Fruit fly (Drosophila melanogaster) whole organism, prepupa: ENCODE results near the gene CG7506.

Source experiments
- Blimp-1 ChIP-seq: fragments of 200-800 bp; sonication (Bioruptor generic); optimal IDR thresholded peaks from 3 replicates; lab custom pipeline; 2017; ENCODE audit warnings: missing biosample characterization, missing genetic modification characterization, mild to moderate bottlenecking, moderate library complexity, missing genetic modification reagents
- CG10631 ChIP-seq: fragments of 200-800 bp; sonication (Bioruptor generic); optimal IDR thresholded peaks from 2 replicates; lab custom pipeline; 2016; ENCODE audit warnings: missing biosample characterization, missing genetic modification characterization
- CG10669 ChIP-seq: fragments of 200-800 bp; sonication (Bioruptor generic); optimal IDR thresholded peaks from 3 replicates; lab custom pipeline; 2018; ENCODE audit warnings: missing biosample characterization, mild to moderate bottlenecking, missing genetic modification characterization, moderate library complexity
- CG11294 ChIP-seq: fragments of 200-800 bp; sonication (Bioruptor generic); IDR thresholded peaks from 2 replicates; pipeline ENCODE4 v1.3.6; 2022; ENCODE audit warnings: missing biosample characterization, missing genetic modification characterization
- CG11762 ChIP-seq: fragments of 200-800 bp; sonication (Bioruptor generic); optimal IDR thresholded peaks from 3 replicates; lab custom pipeline; 2016; ENCODE audit warnings: missing biosample characterization, missing genetic modification characterization; ENCODE audit not compliant: insufficient read depth
- CG11902 ChIP-seq: fragments of 200-800 bp; sonication (Bioruptor generic); optimal IDR thresholded peaks from 3 replicates; lab custom pipeline; 2016; ENCODE audit warnings: missing biosample characterization, missing genetic modification characterization
- CG15336 ChIP-seq: fragments of 200-800 bp; sonication (Bioruptor generic); IDR thresholded peaks from 2 replicates; pipeline ENCODE4 v1.3.6; 2022; ENCODE audit warnings: missing biosample characterization, missing genetic modification characterization
- CG3032 ChIP-seq: fragments of 200-800 bp; optimal IDR thresholded peaks from 2 replicates; lab custom pipeline; 2019; ENCODE audit warnings: missing biosample characterization, mild to moderate bottlenecking, missing genetic modification characterization, moderate library complexity
- CG31627 ChIP-seq: fragments of 200-800 bp; sonication (Bioruptor generic); optimal IDR thresholded peaks from 3 replicates; lab custom pipeline; 2016; ENCODE audit warnings: missing biosample characterization, missing genetic modification characterization
- CG3919 ChIP-seq: fragments of 200-800 bp; sonication (Bioruptor generic); optimal IDR thresholded peaks from 3 replicates; lab custom pipeline; 2016; ENCODE audit warnings: missing biosample characterization, missing genetic modification characterization
- CG6163 ChIP-seq: fragments of 200-800 bp; sonication (Bioruptor generic); IDR thresholded peaks from 3 replicates; pipeline ENCODE4 v1.3.6; 2022; ENCODE audit warnings: missing biosample characterization, missing genetic modification characterization
- CG6792 ChIP-seq: fragments of 200-800 bp; sonication (Bioruptor generic); optimal IDR thresholded peaks from 3 replicates; lab custom pipeline; 2016; ENCODE audit warnings: missing biosample characterization, missing genetic modification characterization
- CG6808 ChIP-seq: fragments of 200-800 bp; sonication (Bioruptor generic); optimal IDR thresholded peaks from 3 replicates; lab custom pipeline; 2017; ENCODE audit warnings: missing biosample characterization, missing genetic modification characterization, mild to moderate bottlenecking, moderate library complexity, missing genetic modification reagents
- CG6854 ChIP-seq: fragments of 200-800 bp; sonication (Bioruptor generic); optimal IDR thresholded peaks from 2 replicates; lab custom pipeline; 2017; ENCODE audit warnings: missing biosample characterization, mild to moderate bottlenecking, missing genetic modification characterization
- CG7368 ChIP-seq: fragments of 200-800 bp; sonication (Bioruptor generic); optimal IDR thresholded peaks from 3 replicates; lab custom pipeline; 2016; ENCODE audit warnings: missing biosample characterization, missing genetic modification characterization
- CG8119 ChIP-seq: fragments of 200-800 bp; sonication (Bioruptor generic); IDR thresholded peaks from 3 replicates; pipeline ENCODE4 v1.3.6; 2022; ENCODE audit warnings: missing biosample characterization, missing genetic modification characterization
- CG9139 ChIP-seq: fragments of 200-800 bp; sonication (Bioruptor generic); optimal IDR thresholded peaks from 3 replicates; lab custom pipeline; 2017; ENCODE audit warnings: missing biosample characterization, mild to moderate bottlenecking, missing genetic modification characterization
- Eip75B ChIP-seq: fragments of 200-800 bp; sonication (Bioruptor generic); optimal IDR thresholded peaks from 3 replicates; lab custom pipeline; 2016; ENCODE audit warnings: missing biosample characterization, missing genetic modification characterization
- Eip78C ChIP-seq: fragments of 200-800 bp; sonication (Bioruptor generic); peaks from one replicate; lab custom pipeline; 2016; ENCODE audit warnings: missing biosample characterization, missing genetic modification characterization
- Eip93F ChIP-seq: fragments of 200-800 bp; sonication (Bioruptor generic); optimal IDR thresholded peaks from 2 replicates; lab custom pipeline; 2016; ENCODE audit warnings: missing biosample characterization, mild to moderate bottlenecking, missing genetic modification characterization
- Ets21C ChIP-seq: fragments of 200-800 bp; sonication (Bioruptor generic); optimal IDR thresholded peaks from 3 replicates; lab custom pipeline; 2016; ENCODE audit warnings: missing biosample characterization, missing genetic modification characterization
- Gug ChIP-seq: fragments of 200-800 bp; sonication (Bioruptor generic); IDR thresholded peaks from 2 replicates; pipeline ENCODE4 v1.3.6; 2022; ENCODE audit warnings: missing biosample characterization, missing genetic modification characterization
- Hr38 ChIP-seq: sonication (Bioruptor generic); optimal IDR thresholded peaks from 2 replicates; lab custom pipeline; 2016; ENCODE audit warnings: missing biosample characterization, missing genetic modification characterization
- Hr39 ChIP-seq: fragments of 200-800 bp; sonication (Bioruptor generic); optimal IDR thresholded peaks from 2 replicates; lab custom pipeline; 2016; ENCODE audit warnings: missing biosample characterization, missing genetic modification characterization
- Lpt ChIP-seq: fragments of 200-800 bp; sonication (Bioruptor generic); optimal IDR thresholded peaks from 3 replicates; lab custom pipeline; 2016; ENCODE audit warnings: missing biosample characterization, missing genetic modification characterization
- Met ChIP-seq: fragments of 200-800 bp; sonication (Bioruptor generic); optimal IDR thresholded peaks from 3 replicates; lab custom pipeline; 2016; ENCODE audit warnings: missing biosample characterization, missing genetic modification characterization
- OdsH ChIP-seq: fragments of 200-800 bp; sonication (Bioruptor generic); optimal IDR thresholded peaks from 3 replicates; lab custom pipeline; 2016; ENCODE audit warnings: missing biosample characterization, missing genetic modification characterization
- Smox ChIP-seq: fragments of 200-800 bp; sonication (Bioruptor generic); optimal IDR thresholded peaks from 3 replicates; lab custom pipeline; 2016; ENCODE audit warnings: missing biosample characterization, missing genetic modification characterization
- Sox102F ChIP-seq: fragments of 200-800 bp; sonication (Bioruptor generic); optimal IDR thresholded peaks from 2 replicates; lab custom pipeline; 2016; ENCODE audit warnings: missing biosample characterization, mild to moderate bottlenecking, missing genetic modification characterization
- Sox14 ChIP-seq: fragments of 200-800 bp; sonication (Bioruptor generic); optimal IDR thresholded peaks from 3 replicates; lab custom pipeline; 2016; ENCODE audit warnings: missing biosample characterization, missing genetic modification characterization
- Sox15 ChIP-seq: fragments of 200-800 bp; sonication (Bioruptor generic); optimal IDR thresholded peaks from 3 replicates; lab custom pipeline; 2016; ENCODE audit warnings: missing biosample characterization, missing genetic modification characterization
- achi ChIP-seq: fragments of 200-800 bp; sonication (Bioruptor generic); optimal IDR thresholded peaks from 3 replicates; lab custom pipeline; 2016; ENCODE audit warnings: missing biosample characterization, missing genetic modification characterization
- acj6 ChIP-seq: fragments of 200-800 bp; sonication (Bioruptor generic); optimal IDR thresholded peaks from 3 replicates; lab custom pipeline; 2016; ENCODE audit warnings: missing biosample characterization, missing genetic modification characterization
- cyc ChIP-seq: fragments of 200-800 bp; sonication (Bioruptor generic); optimal IDR thresholded peaks from 3 replicates; lab custom pipeline; 2016; ENCODE audit warnings: missing biosample characterization, missing genetic modification characterization
- dsx ChIP-seq: fragments of 200-800 bp; optimal IDR thresholded peaks from 3 replicates; lab custom pipeline; 2019; ENCODE audit warnings: missing biosample characterization, mild to moderate bottlenecking, missing genetic modification characterization, moderate library complexity; ENCODE audit not compliant: poor library complexity, severe bottlenecking
- esn ChIP-seq: fragments of 200-800 bp; sonication (Bioruptor generic); optimal IDR thresholded peaks from 2 replicates; lab custom pipeline; 2016; ENCODE audit warnings: missing biosample characterization, mild to moderate bottlenecking, missing genetic modification characterization, moderate library complexity
- fd85E ChIP-seq: fragments of 200-800 bp; sonication (Bioruptor generic); optimal IDR thresholded peaks from 3 replicates; lab custom pipeline; 2016; ENCODE audit warnings: missing biosample characterization, missing genetic modification characterization
- fkh ChIP-seq: fragments of 200-800 bp; sonication (Bioruptor generic); optimal IDR thresholded peaks from 3 replicates; lab custom pipeline; 2017; ENCODE audit warnings: missing biosample characterization, mild to moderate bottlenecking, missing genetic modification characterization, moderate library complexity
- lz ChIP-seq: fragments of 200-800 bp; sonication (Bioruptor generic); optimal IDR thresholded peaks from 3 replicates; lab custom pipeline; 2016; ENCODE audit warnings: missing biosample characterization, missing genetic modification characterization
- pdm3 ChIP-seq: fragments of 200-800 bp; sonication (Bioruptor generic); optimal IDR thresholded peaks from 3 replicates; lab custom pipeline; 2016; ENCODE audit warnings: missing biosample characterization, missing genetic modification characterization
- ss ChIP-seq, 2 experiments: fragments of 200-800 bp; sonication (Bioruptor generic); optimal IDR thresholded peaks; 2 replicates in 1 of 2; 3 replicates in 1 of 2; lab custom pipeline; 2017 to 2018; ENCODE audit warnings: mild to moderate bottlenecking in 2 of 2, missing biosample characterization in 2 of 2, missing genetic modification characterization in 2 of 2, moderate library complexity in 1 of 2
- topi ChIP-seq: fragments of 200-800 bp; sonication (Bioruptor generic); optimal IDR thresholded peaks from 3 replicates; lab custom pipeline; 2016; ENCODE audit warnings: missing biosample characterization, missing genetic modification characterization
- vri ChIP-seq: fragments of 200-800 bp; sonication (Bioruptor generic); optimal IDR thresholded peaks from 3 replicates; lab custom pipeline; 2016; ENCODE audit warnings: missing biosample characterization, mild to moderate bottlenecking, missing genetic modification characterization

The CG7506 gene

dm6 chr3L:7611229-7611628 is 30.2 kb downstream of the CG7506 start (continued):
- TF ChIP-seq CG9139 (GFP tag; lab: Kevin White, UChicago) (no peak), Blimp-1 (no peak), CG6854 (GFP tag; lab: Kevin White, UChicago) (no peak), CG6792 (peak; percentile 9), Hr38 (GFP tag; lab: Kevin White, UChicago) (no peak), Gug (GFP tag; lab: Robert Waterston, UW) (peak; percentile 68), CG10631 (GFP tag; lab: Kevin White, UChicago) (peak; percentile 84), Sox15 (GFP tag; lab: Kevin White, UChicago) (peak; percentile 7), esn (GFP tag; lab: Kevin White, UChicago) (peak; percentile 13), fd85E (GFP tag; lab: Kevin White, UChicago) (no peak), OdsH (peak; percentile 73), Lpt (GFP tag; lab: Kevin White, UChicago) (peak; percentile 79), Hr39 (GFP tag; lab: Kevin White, UChicago) (no peak), CG10669 (GFP tag; lab: Kevin White, UChicago) (peak; percentile 37), CG3032 (tag; lab: Kevin White, UChicago) (peak; percentile 66), Smox (GFP tag; lab: Kevin White, UChicago) (no peak), Met (GFP tag; lab: Kevin White, UChicago) (peak; percentile 23), Sox14 (GFP tag; lab: Kevin White, UChicago) (peak; percentile 67), CG3919 (peak; percentile 78), CG11294 (GFP tag; lab: Robert Waterston, UW) (peak; percentile 16; the same call in 1 of the 2 replicates), Ets21C (GFP tag; lab: Kevin White, UChicago) (no peak), topi (GFP tag; lab: Kevin White, UChicago) (no peak), acj6 (GFP tag; lab: Kevin White, UChicago) (peak; percentile 66), fkh (GFP tag; lab: Kevin White, UChicago) (no peak), CG11762 (GFP tag; lab: Kevin White, UChicago) (peak; percentile 18), CG11902 (GFP tag; lab: Kevin White, UChicago) (no peak), CG15336 (GFP tag; lab: Robert Waterston, UW) (peak; percentile 84), dsx (GFP tag; lab: Kevin White, UChicago) (peak; percentile 58), lz (GFP tag; lab: Kevin White, UChicago) (no peak), achi (GFP tag; lab: Kevin White, UChicago) (peak; percentile 74), Eip93F (GFP tag; lab: Kevin White, UChicago) (no peak), cyc (GFP tag; lab: Kevin White, UChicago) (no peak), pdm3 (GFP tag; lab: Kevin White, UChicago) (peak; percentile 43)

dm6 chr3L:7610522-7610921 is 30.9 kb downstream of the CG7506 start:
- TF ChIP-seq ss (GFP tag; optimal IDR thresholded peaks at IDR 0.05; lab: Kevin White, UChicago) (no peak), Blimp-1 (peak; percentile 70), CG15336 (GFP tag; lab: Robert Waterston, UW) (no peak), CG10631 (GFP tag; lab: Kevin White, UChicago) (no peak), Eip75B (GFP tag; lab: Kevin White, UChicago) (no peak), CG6854 (GFP tag; lab: Kevin White, UChicago) (peak; percentile 31), CG8119 (no peak), CG11294 (GFP tag; lab: Robert Waterston, UW) (no peak), CG6808 (no peak), vri (GFP tag; lab: Kevin White, UChicago) (peak; percentile 54), Met (GFP tag; lab: Kevin White, UChicago) (no peak), Sox14 (GFP tag; lab: Kevin White, UChicago) (no peak), Eip78C (GFP tag; lab: Kevin White, UChicago) (peak; percentile 38), Sox102F (GFP tag; lab: Kevin White, UChicago) (peak; percentile 39), CG7368 (GFP tag; lab: Kevin White, UChicago) (no peak), CG31627 (GFP tag; lab: Kevin White, UChicago) (no peak), Eip93F (GFP tag; lab: Kevin White, UChicago) (no peak), dsx (GFP tag; lab: Kevin White, UChicago) (peak; percentile 51), CG6163 (GFP tag; lab: Robert Waterston, UW) (no peak)
